Fruit fly (Drosophila melanogaster) whole organism, embryonic: Measurements from ENCODE around the gene CG44362.

Experiments used
- Atf6 ChIP-seq: fragments of 200-800 bp; sonication (Bioruptor generic); IDR thresholded peaks from 2 replicates; pipeline ENCODE4 v1.3.6; 2022; ENCODE audit warnings: missing biosample characterization, missing genetic modification characterization
- C15 ChIP-seq: fragments of 200-800 bp; sonication (Bioruptor generic); IDR thresholded peaks from 3 replicates; pipeline ENCODE4 v1.3.6; 2022; ENCODE audit warnings: missing biosample characterization, missing genetic modification characterization
- CG10543 ChIP-seq: fragments of 200-800 bp; sonication (Bioruptor generic); optimal IDR thresholded peaks from 3 replicates; lab custom pipeline; 2017; ENCODE audit warnings: missing biosample characterization, mild to moderate bottlenecking, missing genetic modification characterization, moderate library complexity
- CG10959 ChIP-seq: fragments of 200-800 bp; sonication (Bioruptor generic); IDR thresholded peaks from 2 replicates; pipeline ENCODE4 v1.3.6; 2022; ENCODE audit warnings: missing biosample characterization, missing genetic modification characterization
- CG11695 ChIP-seq: fragments of 200-800 bp; sonication (Bioruptor generic); IDR thresholded peaks from 3 replicates; pipeline ENCODE4 v1.3.6; 2022; ENCODE audit warnings: missing biosample characterization, missing genetic modification characterization
- CG11723 ChIP-seq: fragments of 200-800 bp; sonication (Bioruptor generic); optimal IDR thresholded peaks from 2 replicates; lab custom pipeline; 2017; ENCODE audit warnings: missing biosample characterization, mild to moderate bottlenecking, missing genetic modification characterization
- CG13624 ChIP-seq: fragments of 200-800 bp; sonication (Bioruptor generic); optimal IDR thresholded peaks from 2 replicates; lab custom pipeline; 2016; ENCODE audit warnings: missing biosample characterization, missing genetic modification characterization
- CG15601 ChIP-seq: fragments of 200-800 bp; sonication (Bioruptor generic); optimal IDR thresholded peaks from 3 replicates; lab custom pipeline; 2019; ENCODE audit warnings: missing biosample characterization, mild to moderate bottlenecking, missing genetic modification characterization, moderate library complexity
- CG17829 ChIP-seq: fragments of 200-800 bp; optimal IDR thresholded peaks from 2 replicates; lab custom pipeline; 2019; ENCODE audit warnings: missing biosample characterization, mild to moderate bottlenecking, missing genetic modification characterization, moderate library complexity
- CG17912 ChIP-seq: fragments of 200-800 bp; sonication (Bioruptor generic); optimal IDR thresholded peaks from 2 replicates; lab custom pipeline; 2018; ENCODE audit warnings: missing biosample characterization, mild to moderate bottlenecking, missing genetic modification characterization
- CG18011 ChIP-seq: fragments of 200-800 bp; sonication (Bioruptor generic); optimal IDR thresholded peaks from 2 replicates; lab custom pipeline; 2017; ENCODE audit warnings: missing biosample characterization, missing genetic modification characterization, mild to moderate bottlenecking, moderate library complexity, missing genotype
- CG18599 ChIP-seq: fragments of 200-800 bp; sonication (Bioruptor generic); optimal IDR thresholded peaks from 3 replicates; lab custom pipeline; 2017; ENCODE audit warnings: missing biosample characterization, missing genetic modification characterization, mild to moderate bottlenecking, moderate library complexity, missing genetic modification reagents
- CG2129 ChIP-seq: fragments of 200-800 bp; sonication (Bioruptor generic); IDR thresholded peaks from 2 replicates; pipeline ENCODE4 v1.3.6; 2022; ENCODE audit warnings: missing biosample characterization, missing genetic modification characterization; ENCODE audit not compliant: partially characterized antibody
- CG2199 ChIP-seq: fragments of 200-800 bp; sonication (Bioruptor generic); IDR thresholded peaks from 3 replicates; pipeline ENCODE4 v1.3.6; 2022; ENCODE audit warnings: missing biosample characterization, missing genetic modification characterization
- CG34422 ChIP-seq: fragments of 200-800 bp; sonication (Bioruptor generic); IDR thresholded peaks from 3 replicates; pipeline ENCODE4 v1.3.6; 2022; ENCODE audit warnings: missing biosample characterization, missing genetic modification characterization
- CG4854 ChIP-seq: fragments of 200-800 bp; sonication (Bioruptor generic); optimal IDR thresholded peaks from 2 replicates; lab custom pipeline; 2016; ENCODE audit warnings: missing biosample characterization, missing genetic modification characterization, inconsistent platforms
- CG5180 ChIP-seq: fragments of 200-800 bp; sonication (Bioruptor generic); optimal IDR thresholded peaks from 3 replicates; lab custom pipeline; 2017; ENCODE audit warnings: missing biosample characterization, missing genetic modification characterization, mild to moderate bottlenecking, moderate library complexity, missing genetic modification reagents
- CG5245 ChIP-seq: fragments of 200-800 bp; sonication (Bioruptor generic); optimal IDR thresholded peaks from 3 replicates; lab custom pipeline; 2016; ENCODE audit warnings: missing biosample characterization, missing genetic modification characterization
- CG6689 ChIP-seq: fragments of 200-800 bp; sonication (Bioruptor generic); IDR thresholded peaks from 2 replicates; pipeline ENCODE4 v1.3.6; 2022; ENCODE audit warnings: missing biosample characterization, missing genetic modification characterization
- CG7987 ChIP-seq: fragments of 200-800 bp; sonication (Bioruptor generic); optimal IDR thresholded peaks from 2 replicates; lab custom pipeline; 2018; ENCODE audit warnings: missing biosample characterization, mild to moderate bottlenecking, missing genetic modification characterization, moderate library complexity
- CG8281 ChIP-seq: fragments of 200-800 bp; sonication (Bioruptor generic); optimal IDR thresholded peaks from 2 replicates; lab custom pipeline; 2018; ENCODE audit warnings: missing biosample characterization, mild to moderate bottlenecking, missing genetic modification characterization, moderate library complexity
- CG9437 ChIP-seq: fragments of 200-800 bp; sonication (Bioruptor generic); optimal IDR thresholded peaks from 2 replicates; lab custom pipeline; 2018; ENCODE audit warnings: missing biosample characterization, mild to moderate bottlenecking, missing genetic modification characterization
- Dek ChIP-seq: fragments of 200-800 bp; sonication (Bioruptor generic); optimal IDR thresholded peaks from 3 replicates; lab custom pipeline; 2019; ENCODE audit warnings: missing biosample characterization, mild to moderate bottlenecking, missing genetic modification characterization, moderate library complexity
- Dip2 ChIP-seq: fragments of 200-800 bp; sonication (Bioruptor generic); IDR thresholded peaks from 2 replicates; pipeline ENCODE4 v1.3.6; 2022; ENCODE audit warnings: missing biosample characterization, missing genetic modification characterization
- Fer3 ChIP-seq: fragments of 200-800 bp; sonication (Bioruptor generic); optimal IDR thresholded peaks from 2 replicates; lab custom pipeline; 2018; ENCODE audit warnings: missing biosample characterization, mild to moderate bottlenecking, missing genetic modification characterization, moderate library complexity
- Lhr ChIP-seq: fragments of 200-800 bp; sonication (Bioruptor generic); optimal IDR thresholded peaks from 3 replicates; lab custom pipeline; 2017; ENCODE audit warnings: mild to moderate bottlenecking, missing biosample characterization, missing genetic modification reagents, missing genetic modification characterization
- Mes4 ChIP-seq: fragments of 200-800 bp; sonication (Bioruptor generic); optimal IDR thresholded peaks from 2 replicates; lab custom pipeline; 2016; ENCODE audit warnings: missing biosample characterization, missing genetic modification characterization
- NC2α ChIP-seq: fragments of 200-800 bp; sonication (Bioruptor generic); optimal IDR thresholded peaks from 2 replicates; lab custom pipeline; 2016; ENCODE audit warnings: missing biosample characterization, missing genetic modification characterization
- Pdp1 ChIP-seq, 2 experiments: fragments of 200-800 bp; sonication (Bioruptor generic); optimal IDR thresholded peaks; 3 replicates each; lab custom pipeline; 2016; ENCODE audit warnings: missing biosample characterization in 2 of 2, missing genetic modification characterization in 2 of 2, mild to moderate bottlenecking in 1 of 2, moderate library complexity in 1 of 2
- Rx ChIP-seq: fragments of 200-800 bp; sonication (Bioruptor generic); IDR thresholded peaks from 2 replicates; pipeline ENCODE4 v1.3.6; 2022; ENCODE audit warnings: missing biosample characterization, missing genetic modification characterization
- Sox100B ChIP-seq: fragments of 200-800 bp; sonication (Bioruptor generic); optimal IDR thresholded peaks from 3 replicates; lab custom pipeline; 2018; ENCODE audit warnings: missing biosample characterization, mild to moderate bottlenecking, missing genetic modification characterization
- Usf ChIP-seq: fragments of 200-800 bp; sonication (Bioruptor generic); optimal IDR thresholded peaks from 2 replicates; lab custom pipeline; 2017; ENCODE audit warnings: missing genotype, missing biosample characterization, missing genetic modification characterization
- al ChIP-seq: fragments of 200-800 bp; sonication (Bioruptor generic); IDR thresholded peaks from 2 replicates; pipeline ENCODE4 v1.3.6; 2022; ENCODE audit warnings: missing biosample characterization, missing genetic modification characterization
- eyg ChIP-seq: fragments of 200-800 bp; sonication (Bioruptor generic); optimal IDR thresholded peaks from 3 replicates; lab custom pipeline; 2016; ENCODE audit warnings: missing biosample characterization, missing genetic modification characterization
- fd64A ChIP-seq: fragments of 200-800 bp; sonication (Bioruptor generic); optimal IDR thresholded peaks from 3 replicates; lab custom pipeline; 2018; ENCODE audit warnings: missing biosample characterization, mild to moderate bottlenecking, missing genetic modification characterization
- fd96Cb ChIP-seq: fragments of 200-800 bp; sonication (Bioruptor generic); optimal IDR thresholded peaks from 2 replicates; lab custom pipeline; 2018; ENCODE audit warnings: missing biosample characterization, mild to moderate bottlenecking, missing genetic modification characterization, moderate library complexity
- fru ChIP-seq: fragments of >200 bp; optimal IDR thresholded peaks from 2 replicates; lab custom pipeline; 2017
- her ChIP-seq: fragments of 200-800 bp; sonication (Bioruptor generic); optimal IDR thresholded peaks from 2 replicates; lab custom pipeline; 2016; ENCODE audit warnings: missing biosample characterization, missing genetic modification characterization
- kay ChIP-seq: fragments of 200-800 bp; sonication (Bioruptor generic); optimal IDR thresholded peaks from 2 replicates; lab custom pipeline; 2016; ENCODE audit warnings: missing biosample characterization, missing genetic modification characterization
- ken ChIP-seq: fragments of 200-800 bp; sonication (Bioruptor generic); IDR thresholded peaks from 3 replicates; pipeline ENCODE4 v1.3.6; 2022; ENCODE audit warnings: missing biosample characterization, missing genetic modification characterization
- sens-2 ChIP-seq: fragments of 200-800 bp; sonication (Bioruptor generic); IDR thresholded peaks from 2 replicates; pipeline ENCODE4 v1.3.6; 2022; ENCODE audit warnings: missing biosample characterization, missing genetic modification characterization
- ssp ChIP-seq: fragments of 200-800 bp; sonication (Bioruptor generic); IDR thresholded peaks from 2 replicates; pipeline ENCODE4 v1.3.6; 2022; ENCODE audit warnings: missing biosample characterization, missing genetic modification characterization
- tgo ChIP-seq: fragments of 200-800 bp; sonication (Bioruptor generic); IDR thresholded peaks from 3 replicates; pipeline ENCODE4 v1.3.6; 2022; ENCODE audit warnings: missing biosample characterization, missing genetic modification characterization
- tll ChIP-seq, 2 experiments: fragments of 200-800 bp in 1 of 2; fragments of >200 bp in 1 of 2; sonication (Bioruptor generic) in 1 of 2; optimal IDR thresholded peaks; 2 replicates each; lab custom pipeline; 2017 to 2019; ENCODE audit warnings: missing biosample characterization in 2 of 2, missing genetic modification characterization in 2 of 2, mild to moderate bottlenecking in 1 of 2, moderate library complexity in 1 of 2
- tna ChIP-seq: fragments of 200-800 bp; sonication (Bioruptor generic); IDR thresholded peaks from 2 replicates; pipeline ENCODE4 v1.3.6; 2022; ENCODE audit warnings: missing biosample characterization, missing genetic modification characterization; ENCODE audit not compliant: partially characterized antibody
- ttk ChIP-seq: fragments of 200-800 bp; sonication (Bioruptor generic); IDR thresholded peaks from 2 replicates; pipeline ENCODE4 v2.1.2; 2022; ENCODE audit warnings: missing biosample characterization, missing genetic modification characterization
- vvl ChIP-seq: fragments of 200-800 bp; sonication (Bioruptor generic); IDR thresholded peaks from 2 replicates; pipeline ENCODE4 v1.3.6; 2022; ENCODE audit warnings: missing biosample characterization, missing genetic modification characterization
- yki ChIP-seq: fragments of >200 bp; optimal IDR thresholded peaks from 3 replicates; lab custom pipeline; 2018
- zen2 ChIP-seq: fragments of 200-800 bp; sonication (Bioruptor generic); IDR thresholded peaks from 3 replicates; pipeline ENCODE4 v1.3.6; 2022; ENCODE audit warnings: missing biosample characterization, missing genetic modification characterization; ENCODE audit not compliant: partially characterized antibody

The CG44362 gene

dm6 chr3L:11405362-11406254 is 8.3 kb downstream of the CG44362 start (continued):
- peak; percentile 79 for TF ChIP-seq CG5180 (GFP tag; lab: Kevin White, UChicago)
- TF ChIP-seq fd96Cb (tag; lab: Kevin White, UChicago) = peak; percentile 94
- peak; percentile 85 for TF ChIP-seq CG8281
- peak; percentile 86 for TF ChIP-seq Dek (tag; lab: Kevin White, UChicago)
- peak; percentile 91 for TF ChIP-seq Lhr (GFP tag; lab: Kevin White, UChicago)
- TF ChIP-seq CG11695 = peak; percentile 96
- TF ChIP-seq CG7987 = peak; percentile 70
- peak; percentile 84 for TF ChIP-seq CG9437 (GFP tag; lab: Kevin White, UChicago)
- TF ChIP-seq tna (GFP tag; lab: Robert Waterston, UW) = no peak
- TF ChIP-seq CG2199 = peak; percentile 97; the same call in 2 of the 3 replicates
- peak; percentile 88 for TF ChIP-seq CG18599 (GFP tag; lab: Kevin White, UChicago)
- peak; percentile 96 for TF ChIP-seq tgo (GFP tag; lab: Robert Waterston, UW)
- peak; percentile 79 for TF ChIP-seq CG18011 (GFP tag; lab: Kevin White, UChicago)
- peak; percentile 89 for TF ChIP-seq fd64A (GFP tag; lab: Kevin White, UChicago)
- peak; percentile 95 for TF ChIP-seq CG6689
- TF ChIP-seq Fer3 (tag; lab: Kevin White, UChicago) = peak; percentile 91
- peak; percentile 96 for TF ChIP-seq CG10959 (GFP tag; lab: Robert Waterston, UW)
- peak; percentile 72 for TF ChIP-seq CG4854 (GFP tag; lab: Kevin White, UChicago)
- peak; percentile 97 for TF ChIP-seq ttk (GFP tag; lab: Robert Waterston, UW)
- peak; percentile 97 for TF ChIP-seq CG17829 (tag; lab: Kevin White, UChicago)
- peak; percentile 92 for TF ChIP-seq Rx (GFP tag; lab: Robert Waterston, UW)
- TF ChIP-seq CG13624 (GFP tag; lab: Kevin White, UChicago) = peak; percentile 84
- TF ChIP-seq C15 = peak; percentile 77; the same call in 2 of the 3 replicates
- peak; percentile 86 for TF ChIP-seq ssp (GFP tag; lab: Robert Waterston, UW)
- peak; percentile 98 for TF ChIP-seq vvl
- peak; percentile 87 for TF ChIP-seq her
- TF ChIP-seq eyg = peak; percentile 79
- TF ChIP-seq CG34422 (GFP tag; lab: Robert Waterston, UW) = peak; percentile 93
- peak; percentile 92 for TF ChIP-seq CG5245 (GFP tag; lab: Kevin White, UChicago)
- peak; percentile 86 for TF ChIP-seq CG17912 (GFP tag; lab: Kevin White, UChicago)
- TF ChIP-seq kay = peak; percentile 86
- peak; percentile 92 for TF ChIP-seq Atf6
- no peak for TF ChIP-seq CG2129 (GFP tag; lab: Robert Waterston, UW)
- peak; percentile 97 for TF ChIP-seq ken (GFP tag; lab: Robert Waterston, UW)
- TF ChIP-seq zen2 (GFP tag; lab: Robert Waterston, UW) = no peak
- peak; percentile 65 for TF ChIP-seq CG10543 (GFP tag; lab: Kevin White, UChicago)
- no peak for TF ChIP-seq tll (GFP tag; optimal IDR thresholded peaks at IDR 0.05; lab: Kevin White, UChicago)
- no peak for TF ChIP-seq fru
- TF ChIP-seq sens-2 (GFP tag; lab: Robert Waterston, UW) = peak; percentile 97
- peak; percentile 95 for TF ChIP-seq CG15601 (tag; lab: Kevin White, UChicago)
- TF ChIP-seq yki = no peak
- peak; percentile 89 for TF ChIP-seq CG11723 (GFP tag; lab: Kevin White, UChicago)
- peak; percentile 86 for TF ChIP-seq Usf (GFP tag; lab: Kevin White, UChicago)
- peak; percentile 68 for TF ChIP-seq al
- peak; percentile 60; the same call in 1 of the 2 replicates for TF ChIP-seq Dip2
- TF ChIP-seq Pdp1 (GFP tag; optimal IDR thresholded peaks at IDR 0.05; lab: Kevin White, UChicago) = peak; percentile 94 to 95
- peak; percentile 93 for TF ChIP-seq NC2α (GFP tag; lab: Kevin White, UChicago)
- TF ChIP-seq Sox100B = peak; percentile 91
- TF ChIP-seq Mes4 (GFP tag; lab: Kevin White, UChicago) = peak; percentile 96
